Worm (Caenorhabditis elegans): ENCODE measurements around the gene ZK593.2.

ZK593.2 gene

DNA sequence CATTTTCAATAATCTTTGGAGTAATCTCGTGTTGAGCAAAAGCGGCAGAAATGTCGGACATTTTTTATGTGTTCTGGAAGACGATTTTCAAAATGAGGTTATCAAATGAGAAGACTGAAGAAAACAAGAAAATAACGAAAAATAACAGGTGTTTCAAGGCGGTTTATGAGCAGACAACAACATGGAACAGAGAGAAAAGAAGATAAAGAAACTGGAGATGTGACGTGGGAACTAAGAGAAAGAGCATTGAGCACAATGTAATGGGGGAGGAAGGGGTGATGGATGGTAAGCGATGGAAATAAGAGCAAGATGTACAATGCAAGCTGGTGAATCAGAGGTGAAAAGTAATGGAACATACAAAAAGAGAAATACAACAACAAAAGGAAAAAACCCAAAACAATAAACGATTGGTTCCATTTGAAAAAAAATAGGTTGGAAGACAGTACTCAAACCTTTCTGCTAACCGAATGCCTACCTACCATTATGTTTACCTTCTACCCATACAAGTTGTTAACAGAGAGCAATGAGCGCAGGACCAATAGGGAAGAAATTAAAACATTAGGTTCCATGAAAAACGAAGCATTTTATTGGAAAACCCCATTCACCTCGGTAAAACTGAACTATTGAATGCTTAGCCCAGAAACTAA, 44.5 kb downstream of the ZK593.2 start, which contains the start of gene Y69E1A.5:
TSS of gene Y69E1A.5 (minus strand) at position 73 of the 647 bp plus-strand sequence.
- TF ChIP-seq lin-15B (tag; optimal IDR thresholded peaks at IDR 0.05) (no peak), snpc-4 (tag; optimal IDR thresholded peaks at IDR 0.05) (no peak), fkh-2 (tag; optimal IDR thresholded peaks at IDR 0.05) (no peak)

DNA sequence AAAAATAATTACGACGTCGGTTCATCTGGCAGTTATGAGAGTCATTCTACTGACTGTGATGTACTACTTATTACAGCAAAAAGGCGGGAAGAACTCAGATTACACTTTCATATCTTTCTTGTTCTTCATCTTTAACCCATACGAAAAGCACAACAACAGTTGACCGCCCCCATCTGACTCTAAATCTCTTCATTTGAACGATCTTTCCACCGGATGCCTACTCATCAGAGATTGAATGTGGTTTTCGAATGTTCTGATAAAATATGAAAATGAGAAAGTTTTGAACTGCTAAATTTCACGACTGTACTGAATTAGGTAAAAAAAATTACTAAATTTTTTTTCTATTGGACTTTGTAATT, 45.0 kb downstream of the ZK593.2 start, which contains the start of gene sri-19:
TSS of gene sri-19 (plus strand) at position 143 of the 359 bp plus-strand sequence.
- no peak for TF ChIP-seq ztf-4 (tag; optimal IDR thresholded peaks at IDR 0.05)
- TF ChIP-seq elt-2 (tag; optimal IDR thresholded peaks at IDR 0.05): no peak
- TF ChIP-seq ZK546.5 (tag; optimal IDR thresholded peaks at IDR 0.05): no peak
- TF ChIP-seq tbx-2 (tag; optimal IDR thresholded peaks at IDR 0.05): no peak
- no peak for TF ChIP-seq nhr-28 (tag; optimal IDR thresholded peaks at IDR 0.05)

All from whole organism, L3 larva.